Worm (Caenorhabditis elegans): Measurements from ENCODE around the gene C34F11.8.

- TF ChIP-seq F44E2.7 (GFP tag; IDR thresholded peaks at IDR 0.05) (no peak), nhr-237 (tag; optimal IDR thresholded peaks at IDR 0.05) (no peak), nhr-10 (tag; optimal IDR thresholded peaks at IDR 0.05) (no peak), daf-12 (tag; optimal IDR thresholded peaks at IDR 0.05) (no peak), lin-39 (tag; optimal IDR thresholded peaks at IDR 0.05) (no peak), F49E8.2 (tag; optimal IDR thresholded peaks at IDR 0.05; ENCODE audit: borderline replicate concordance) (no peak), dmd-9 (GFP tag; IDR thresholded peaks at IDR 0.05) (no peak), nhr-11 (tag; optimal IDR thresholded peaks at IDR 0.05) (no peak)
Observed at ce11 chrII:5200987-5201582, 9.7 kb downstream of the C34F11.8 start.
